Worm (Caenorhabditis elegans) whole organism, L4 larva: ENCODE results near the gene Y38H6C.25.

Experiments
- F26F4.8 ChIP-seq: fragments of 200-800 bp; sonication (Bioruptor generic); conservative IDR thresholded peaks from 2 replicates; pipeline ENCODE4 v1.3.6; 2022; ENCODE audit warnings: missing genetic modification characterization, missing compliant biosample characterization
- F37D6.2 ChIP-seq: sonication (generic microtip); optimal IDR thresholded peaks from 2 replicates; lab custom pipeline; 2016; ENCODE audit warnings: mild to moderate bottlenecking, missing genetic modification characterization, missing compliant biosample characterization
- Y105C5A.15 ChIP-seq: fragments of 200-800 bp; sonication (Bioruptor generic); IDR thresholded peaks from 2 replicates; pipeline ENCODE4 v1.3.6; 2022; ENCODE audit warnings: missing genetic modification characterization, missing compliant biosample characterization
- arid-1 ChIP-seq: fragments of 200-800 bp; sonication (Bioruptor generic); conservative IDR thresholded peaks from 2 replicates; pipeline ENCODE4 v1.3.6; 2022; ENCODE audit warnings: missing genetic modification reagents, missing genetic modification characterization, missing compliant biosample characterization
- attf-4 ChIP-seq: sonication (generic microtip); optimal IDR thresholded peaks from 3 replicates; lab custom pipeline; 2017; ENCODE audit warnings: missing biosample characterization, missing genetic modification characterization
- daf-12 ChIP-seq: fragments of 150-350 bp; optimal IDR thresholded peaks from 2 replicates; lab custom pipeline; 2014; ENCODE audit warnings: missing biosample characterization, missing genetic modification reagents, missing genetic modification characterization
- daf-16 ChIP-seq, 3 experiments: sonication (generic microtip); optimal IDR thresholded peaks; 2 replicates each; lab custom pipeline; 2016 to 2017; ENCODE audit warnings: missing genetic modification characterization in 3 of 3, missing genetic modification reagents in 3 of 3, mild to moderate bottlenecking in 2 of 3, missing compliant biosample characterization in 2 of 3, missing biosample characterization in 1 of 3, moderate library complexity in 1 of 3
- dmd-6 ChIP-seq: fragments of 200-800 bp; sonication (Bioruptor generic); IDR thresholded peaks from 2 replicates; pipeline ENCODE4 v1.3.6; 2022; ENCODE audit warnings: missing genetic modification reagents, missing genetic modification characterization, missing compliant biosample characterization
- dmd-9 ChIP-seq: fragments of 200-800 bp; sonication (Bioruptor generic); IDR thresholded peaks from 2 replicates; pipeline ENCODE4 v1.3.6; 2022; ENCODE audit warnings: missing genetic modification reagents, missing genetic modification characterization, missing compliant biosample characterization
- duxl-1 ChIP-seq: sonication (generic microtip); optimal IDR thresholded peaks from 2 replicates; lab custom pipeline; 2016; ENCODE audit warnings: mild to moderate bottlenecking, missing genetic modification characterization, moderate library complexity, missing compliant biosample characterization; ENCODE audit not compliant: poor library complexity
- dve-1 ChIP-seq: sonication (generic microtip); optimal IDR thresholded peaks from 2 replicates; lab custom pipeline; 2017; ENCODE audit warnings: antibody characterized with exemption, mild to moderate bottlenecking, missing genetic modification characterization, missing compliant biosample characterization; ENCODE audit not compliant: insufficient read depth
- fos-1 ChIP-seq: fragments of 150-350 bp; optimal IDR thresholded peaks from 2 replicates; lab custom pipeline; 2014; ENCODE audit warnings: missing biosample characterization, missing genetic modification characterization
- hlh-30 ChIP-seq: sonication (generic microtip); optimal IDR thresholded peaks from 2 replicates; lab custom pipeline; 2017; ENCODE audit warnings: antibody characterized with exemption, mild to moderate bottlenecking, missing genetic modification characterization, missing compliant biosample characterization; ENCODE audit not compliant: insufficient read depth
- lin-13 ChIP-seq: fragments of 150-350 bp; optimal IDR thresholded peaks from 2 replicates; lab custom pipeline; 2014; ENCODE audit warnings: missing biosample characterization, missing genetic modification reagents, missing genetic modification characterization
- lin-15B ChIP-seq: fragments of 150-350 bp; sonication (generic microtip); optimal IDR thresholded peaks from 3 replicates; lab custom pipeline; 2014; ENCODE audit warnings: missing biosample characterization, missing genetic modification characterization
- mdl-1 ChIP-seq, 2 experiments: fragments of 150-350 bp in 1 of 2; sonication (generic microtip) in 1 of 2; optimal IDR thresholded peaks; 2 replicates each; lab custom pipeline; 2014 to 2017; ENCODE audit warnings: missing biosample characterization in 2 of 2, missing genetic modification characterization in 2 of 2
- nhr-11 ChIP-seq: fragments of 150-350 bp; optimal IDR thresholded peaks from 2 replicates; lab custom pipeline; 2014; ENCODE audit warnings: missing biosample characterization, missing genetic modification characterization
- nhr-25 ChIP-seq: sonication (generic microtip); optimal IDR thresholded peaks from 2 replicates; lab custom pipeline; 2017; ENCODE audit warnings: missing genetic modification characterization, mild to moderate bottlenecking, missing compliant biosample characterization, antibody characterized with exemption, moderate library complexity, borderline replicate concordance; ENCODE audit not compliant: insufficient read depth
- nhr-41 ChIP-seq: fragments of 200-800 bp; sonication (Bioruptor generic); IDR thresholded peaks from 2 replicates; pipeline ENCODE4 v1.3.6; 2022; ENCODE audit warnings: missing genetic modification reagents, missing genetic modification characterization, missing compliant biosample characterization
- nhr-48 ChIP-seq: sonication (generic microtip); optimal IDR thresholded peaks from 2 replicates; lab custom pipeline; 2016; ENCODE audit warnings: mild to moderate bottlenecking, missing genetic modification characterization, missing compliant biosample characterization
- php-3 ChIP-seq: fragments of 200-800 bp; sonication (Bioruptor generic); IDR thresholded peaks from 2 replicates; pipeline ENCODE4 v1.3.6; 2022; ENCODE audit warnings: missing genetic modification reagents, missing genetic modification characterization, missing compliant biosample characterization
- pqm-1 ChIP-seq: sonication (generic microtip); optimal IDR thresholded peaks from 2 replicates; lab custom pipeline; 2017; ENCODE audit warnings: missing biosample characterization, missing genetic modification characterization
- rbr-2 ChIP-seq: sonication (generic microtip); optimal IDR thresholded peaks from 2 replicates; lab custom pipeline; 2016; ENCODE audit warnings: missing genotype, missing genetic modification characterization, missing compliant biosample characterization
- sdz-12 ChIP-seq: fragments of 200-800 bp; sonication (Bioruptor generic); optimal IDR thresholded peaks from 2 replicates; lab custom pipeline; 2018; ENCODE audit warnings: mild to moderate bottlenecking, missing genetic modification characterization, missing compliant biosample characterization
- spr-1 ChIP-seq: sonication (generic microtip); optimal IDR thresholded peaks from 2 replicates; lab custom pipeline; 2016; ENCODE audit warnings: mild to moderate bottlenecking, missing genetic modification characterization, missing compliant biosample characterization
- spr-3 ChIP-seq: fragments of 200-800 bp; sonication (Bioruptor generic); optimal IDR thresholded peaks from 2 replicates; lab custom pipeline; 2018; ENCODE audit warnings: mild to moderate bottlenecking, missing genetic modification characterization, missing compliant biosample characterization
- tag-97 ChIP-seq: fragments of 200-800 bp; sonication (Bioruptor generic); IDR thresholded peaks from 2 replicates; pipeline ENCODE4 v1.3.6; 2022; ENCODE audit warnings: missing genetic modification characterization, missing compliant biosample characterization
- unc-62 ChIP-seq, 3 experiments: fragments of 150-350 bp in 1 of 3; sonication (generic microtip); optimal IDR thresholded peaks in 2 of 3; peaks in 1 of 3; 1 replicate in 1 of 3; 2 replicates in 2 of 3; lab custom pipeline; 2014 to 2017; ENCODE audit warnings: missing biosample characterization in 3 of 3, missing genetic modification characterization in 3 of 3, missing genetic modification reagents in 3 of 3, missing genotype in 1 of 3
- zag-1 ChIP-seq: fragments of 150-350 bp; optimal IDR thresholded peaks from 2 replicates; lab custom pipeline; 2014; ENCODE audit warnings: missing biosample characterization, missing genetic modification characterization

Y38H6C.25 gene

ce11 chrV:20545742-20546141, 26.7 kb downstream of the Y38H6C.25 start:
- TF ChIP-seq hlh-30 (tag; lab: Kevin White, UChicago) (no peak), daf-16 (GFP tag; optimal IDR thresholded peaks at IDR 0.05; lab: Kevin White, UChicago) (no peak), daf-16 (tag; optimal IDR thresholded peaks at IDR 0.05; lab: Kevin White, UChicago) (peak; percentile 71), zag-1 (tag; lab: Kevin White, UChicago) (no peak), pqm-1 (tag; lab: Kevin White, UChicago) (peak; percentile 2), sdz-12 (GFP tag; lab: Kevin White, UChicago) (no peak)

- TF ChIP-seq F37D6.2 (tag; lab: Kevin White, UChicago) = no peak
- TF ChIP-seq spr-1 (tag; lab: Kevin White, UChicago) = no peak
- no peak for TF ChIP-seq daf-16 (GFP tag; optimal IDR thresholded peaks at IDR 0.05; lab: Kevin White, UChicago)
- TF ChIP-seq daf-16 (tag; optimal IDR thresholded peaks at IDR 0.05; lab: Kevin White, UChicago) = no peak
- TF ChIP-seq F26F4.8 (GFP tag; lab: Robert Waterston, UW) = no peak
- no peak for TF ChIP-seq rbr-2
- no peak for TF ChIP-seq tag-97 (GFP tag; lab: Robert Waterston, UW)
- no peak for TF ChIP-seq fos-1
- no peak for TF ChIP-seq nhr-11 (tag; lab: Kevin White, UChicago)
- TF ChIP-seq lin-13 (GFP tag; lab: Kevin White, UChicago) = no peak
- no peak for TF ChIP-seq dve-1 (tag; lab: Kevin White, UChicago)
- TF ChIP-seq mdl-1 (tag; optimal IDR thresholded peaks at IDR 0.05; lab: Kevin White, UChicago) = no peak
- no peak for TF ChIP-seq nhr-41 (GFP tag; lab: Robert Waterston, UW)
Measured at ce11 chrV:20547048-20547447, 28.0 kb downstream of the Y38H6C.25 start, which contains the start of gene Y38H6C.18. Gene Y38H6C.18, minus strand, starts transcription at chrV:20547148.

- TF ChIP-seq zag-1 (tag; lab: Kevin White, UChicago) = no peak
- TF ChIP-seq dmd-9 = no peak
- no peak for TF ChIP-seq dmd-6 (GFP tag; lab: Robert Waterston, UW)
- no peak for TF ChIP-seq lin-15B (tag; lab: Kevin White, UChicago)
- peak in 1 of 2 experiments; percentile 18 for TF ChIP-seq unc-62 (GFP tag; optimal IDR thresholded peaks at IDR 0.05 in 1 of 2; lab: Kevin White, UChicago)
- no peak for TF ChIP-seq unc-62 (tag; optimal IDR thresholded peaks at IDR 0.05; lab: Kevin White, UChicago)
Measured at ce11 chrV:20551096-20551495, 32.1 kb downstream of the Y38H6C.25 start, which contains the start of gene Y38H6C.20. Gene Y38H6C.20, minus strand, starts transcription at chrV:20551196.

DNA sequence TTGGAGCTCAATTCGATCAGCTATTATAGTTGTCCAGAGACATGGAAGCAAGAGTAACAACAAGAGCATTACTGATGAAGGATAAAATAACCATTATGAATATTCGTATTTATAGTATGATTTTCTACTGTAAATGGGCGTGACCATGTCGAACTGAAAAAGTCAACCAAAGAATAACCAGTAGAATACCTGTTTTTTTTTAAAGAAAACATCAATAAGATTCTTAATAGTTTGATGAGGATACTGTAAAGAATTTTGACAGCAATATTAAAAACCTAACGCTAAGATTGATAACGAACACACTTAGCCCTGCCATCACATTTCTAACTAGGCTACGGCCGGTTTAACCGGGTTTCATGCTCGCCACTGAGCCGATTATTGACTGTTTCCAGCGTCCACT, 33.9 kb downstream of the Y38H6C.25 start, which contains the start of gene vmo-1:
Gene vmo-1, minus strand, starts transcription at position 101 of the 400 bp plus-strand sequence.
- TF ChIP-seq nhr-48 (tag; lab: Kevin White, UChicago) (no peak), arid-1 (no peak), Y105C5A.15 (GFP tag; lab: Robert Waterston, UW) (no peak)

DNA sequence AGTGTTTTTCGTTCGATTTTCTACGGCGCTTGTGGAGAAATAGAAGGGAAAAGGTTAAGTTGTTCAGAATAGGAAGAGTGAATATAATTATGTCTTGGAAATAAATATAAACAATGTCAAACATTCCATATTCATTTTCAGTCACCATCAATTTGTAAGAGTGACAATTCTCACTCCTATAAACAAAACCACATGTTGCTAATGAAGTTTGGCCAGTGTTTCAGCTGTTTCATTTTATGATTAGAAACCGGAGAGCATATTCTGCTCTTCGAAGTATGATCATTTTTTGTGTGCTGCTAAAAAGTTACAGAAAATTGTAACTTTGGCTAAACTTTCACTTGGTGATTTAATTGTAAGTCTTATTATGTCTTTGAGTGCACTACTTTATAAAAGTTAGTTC, 36.1 kb downstream of the Y38H6C.25 start, which contains the start of gene Y38H6C.21:
Gene Y38H6C.21, minus strand, starts transcription at position 148 of the 400 bp plus-strand sequence.
- TF ChIP-seq tag-97 (GFP tag; lab: Robert Waterston, UW) = no peak
- no peak for TF ChIP-seq daf-12 (tag; lab: Kevin White, UChicago)
- TF ChIP-seq dmd-6 (GFP tag; lab: Robert Waterston, UW) = peak; percentile 61
- TF ChIP-seq nhr-25 (tag; lab: Kevin White, UChicago) = no peak
- no peak for TF ChIP-seq spr-3
- TF ChIP-seq attf-4 (tag; lab: Kevin White, UChicago) = no peak
- TF ChIP-seq php-3 (GFP tag; lab: Robert Waterston, UW) = no peak
- no peak for TF ChIP-seq duxl-1 (tag; lab: Kevin White, UChicago)
